Worm (Caenorhabditis elegans): ENCODE results near the gene unc-42.

ce11 chrV:9754459-9754858, 14.7 kb downstream of the unc-42 start, which contains the start of gene F58E6.5:
- TF ChIP-seq hlh-8 (tag; optimal IDR thresholded peaks at IDR 0.05), result no peak
- no peak for TF ChIP-seq pha-4 (tag; optimal IDR thresholded peaks at IDR 0.05)
- no peak for TF ChIP-seq ama-1 (optimal IDR thresholded peaks at IDR 0.05)
- no peak for TF ChIP-seq ahr-1 (tag; optimal IDR thresholded peaks at IDR 0.05)
